Worm (Caenorhabditis elegans) whole organism, late embryonic: Measurements from ENCODE around the gene clk-2.

ENCODE experiments used
- K02D7.2 ChIP-seq: sonication (generic microtip); optimal IDR thresholded peaks from 2 replicates; lab custom pipeline; 2017; ENCODE audit warnings: mild to moderate bottlenecking, missing genetic modification characterization, missing compliant biosample characterization
- ama-1 ChIP-seq: fragments of 150-350 bp; optimal IDR thresholded peaks from 2 replicates; lab custom pipeline; 2014
- ceh-14 ChIP-seq: sonication (generic microtip); optimal IDR thresholded peaks from 2 replicates; lab custom pipeline; 2016; ENCODE audit warnings: missing genotype, missing genetic modification characterization, missing compliant biosample characterization
- ceh-18 ChIP-seq: sonication (generic microtip); optimal IDR thresholded peaks from 2 replicates; lab custom pipeline; 2016; ENCODE audit warnings: missing genetic modification characterization, missing compliant biosample characterization
- ceh-19 ChIP-seq: fragments of 200-800 bp; sonication (Bioruptor generic); optimal IDR thresholded peaks from 2 replicates; lab custom pipeline; 2018; ENCODE audit warnings: mild to moderate bottlenecking, missing genetic modification characterization, missing compliant biosample characterization
- ceh-45 ChIP-seq: fragments of 200-800 bp; sonication (Bioruptor generic); IDR thresholded peaks from 2 replicates; pipeline ENCODE4 v1.3.6; 2022; ENCODE audit warnings: missing genetic modification reagents, missing genetic modification characterization, missing compliant biosample characterization
- ceh-48 ChIP-seq: sonication (generic microtip); optimal IDR thresholded peaks from 2 replicates; lab custom pipeline; 2016; ENCODE audit warnings: missing genetic modification characterization, inconsistent platforms, missing compliant biosample characterization
- ceh-6 ChIP-seq: fragments of 200-800 bp; sonication (Bioruptor generic); optimal IDR thresholded peaks from 2 replicates; lab custom pipeline; 2018; ENCODE audit warnings: mild to moderate bottlenecking, missing genetic modification characterization, missing compliant biosample characterization
- ceh-9 ChIP-seq: sonication (generic microtip); optimal IDR thresholded peaks from 2 replicates; lab custom pipeline; 2016; ENCODE audit warnings: mild to moderate bottlenecking, missing genetic modification characterization, inconsistent platforms, missing compliant biosample characterization
- dve-1 ChIP-seq: sonication (generic microtip); optimal IDR thresholded peaks from 2 replicates; lab custom pipeline; 2017; ENCODE audit warnings: antibody characterized with exemption, mild to moderate bottlenecking, missing genetic modification characterization, missing compliant biosample characterization
- elt-4 ChIP-seq: sonication (generic microtip); optimal IDR thresholded peaks from 2 replicates; lab custom pipeline; 2016; ENCODE audit warnings: missing genetic modification characterization, missing compliant biosample characterization
- fax-1 ChIP-seq: sonication (generic microtip); optimal IDR thresholded peaks from 2 replicates; lab custom pipeline; 2016; ENCODE audit warnings: missing genotype, missing genetic modification characterization, missing compliant biosample characterization
- hlh-13 ChIP-seq: fragments of 200-800 bp; sonication (Bioruptor generic); optimal IDR thresholded peaks from 2 replicates; lab custom pipeline; 2018; ENCODE audit warnings: mild to moderate bottlenecking, missing genetic modification characterization, missing compliant biosample characterization
- hlh-15 ChIP-seq: sonication (generic microtip); optimal IDR thresholded peaks from 2 replicates; lab custom pipeline; 2016; ENCODE audit warnings: missing genetic modification characterization, missing compliant biosample characterization
- hlh-30 ChIP-seq: sonication (generic microtip); optimal IDR thresholded peaks from 2 replicates; lab custom pipeline; 2017; ENCODE audit warnings: antibody characterized with exemption, missing genetic modification characterization, missing compliant biosample characterization; ENCODE audit not compliant: insufficient read depth
- hlh-6 ChIP-seq: sonication (generic microtip); optimal IDR thresholded peaks from 2 replicates; lab custom pipeline; 2016; ENCODE audit warnings: missing genotype, missing genetic modification characterization, missing compliant biosample characterization
- hlh-8 ChIP-seq: sonication (generic microtip); optimal IDR thresholded peaks from 2 replicates; lab custom pipeline; 2016; ENCODE audit warnings: missing genotype, missing genetic modification characterization, missing compliant biosample characterization
- lim-6 ChIP-seq: sonication (generic microtip); optimal IDR thresholded peaks from 2 replicates; lab custom pipeline; 2016; ENCODE audit warnings: missing genetic modification characterization, missing compliant biosample characterization
- nfya-1 ChIP-seq: sonication (generic microtip); optimal IDR thresholded peaks from 2 replicates; lab custom pipeline; 2017; ENCODE audit warnings: missing genetic modification characterization, mild to moderate bottlenecking, missing compliant biosample characterization, antibody characterized with exemption, moderate library complexity
- nhr-11 ChIP-seq: fragments of 150-350 bp; optimal IDR thresholded peaks from 2 replicates; lab custom pipeline; 2014; ENCODE audit warnings: missing biosample characterization, missing genetic modification characterization
- nhr-232 ChIP-seq: sonication (generic microtip); optimal IDR thresholded peaks from 2 replicates; lab custom pipeline; 2016; ENCODE audit warnings: missing genetic modification characterization, missing compliant biosample characterization
- odd-2 ChIP-seq: sonication (generic microtip); optimal IDR thresholded peaks from 2 replicates; lab custom pipeline; 2017; ENCODE audit warnings: antibody characterized with exemption, mild to moderate bottlenecking, missing genetic modification characterization, missing compliant biosample characterization
- pat-9 ChIP-seq: fragments of 200-800 bp; sonication (Bioruptor generic); optimal IDR thresholded peaks from 2 replicates; lab custom pipeline; 2018; ENCODE audit warnings: mild to moderate bottlenecking, missing genetic modification characterization, moderate library complexity, missing compliant biosample characterization
- pqm-1 ChIP-seq: sonication (generic microtip); optimal IDR thresholded peaks from 2 replicates; lab custom pipeline; 2016; ENCODE audit warnings: missing genetic modification characterization, missing compliant biosample characterization
- pros-1 ChIP-seq: fragments of 150-350 bp; optimal IDR thresholded peaks from 2 replicates; lab custom pipeline; 2014; ENCODE audit warnings: missing biosample characterization, missing genetic modification reagents, missing genetic modification characterization
- ref-2 ChIP-seq: sonication (generic microtip); optimal IDR thresholded peaks from 2 replicates; lab custom pipeline; 2016; ENCODE audit warnings: missing genetic modification characterization, missing compliant biosample characterization
- rnt-1 ChIP-seq: sonication (generic microtip); optimal IDR thresholded peaks from 2 replicates; lab custom pipeline; 2016; ENCODE audit warnings: missing genetic modification characterization, missing compliant biosample characterization
- sox-4 ChIP-seq: sonication (generic microtip); optimal IDR thresholded peaks from 2 replicates; lab custom pipeline; 2017; ENCODE audit warnings: mild to moderate bottlenecking, missing genetic modification characterization, inconsistent platforms, missing compliant biosample characterization
- syd-9 ChIP-seq: sonication (generic microtip); optimal IDR thresholded peaks from 2 replicates; lab custom pipeline; 2016; ENCODE audit warnings: mild to moderate bottlenecking, missing genetic modification characterization, moderate library complexity, missing compliant biosample characterization
- tbx-2 ChIP-seq: sonication (generic microtip); optimal IDR thresholded peaks from 2 replicates; lab custom pipeline; 2016; ENCODE audit warnings: missing genetic modification characterization, missing compliant biosample characterization
- tbx-7 ChIP-seq: sonication (generic microtip); optimal IDR thresholded peaks from 2 replicates; lab custom pipeline; 2016; ENCODE audit warnings: missing genotype, missing genetic modification characterization, missing compliant biosample characterization
- ttx-3 ChIP-seq: sonication (generic microtip); optimal IDR thresholded peaks from 2 replicates; lab custom pipeline; 2016; ENCODE audit warnings: missing genetic modification reagents, missing genetic modification characterization, missing compliant biosample characterization
- unc-3 ChIP-seq, 2 experiments: fragments of 200-800 bp in 1 of 2; sonication (Bioruptor generic) in 1 of 2; sonication (generic microtip) in 1 of 2; conservative IDR thresholded peaks in 1 of 2; optimal IDR thresholded peaks in 1 of 2; 2 replicates each; pipeline versions ENCODE4 v1.3.6 to Lab custom; 2016 to 2022; ENCODE audit warnings: missing compliant biosample characterization in 2 of 2, missing genetic modification characterization in 2 of 2, missing genetic modification reagents in 1 of 2
- unc-42 ChIP-seq: sonication (generic microtip); optimal IDR thresholded peaks from 2 replicates; lab custom pipeline; 2016; ENCODE audit warnings: missing genotype, missing genetic modification characterization, missing compliant biosample characterization
- unc-55 ChIP-seq: sonication (generic microtip); optimal IDR thresholded peaks from 2 replicates; lab custom pipeline; 2017; ENCODE audit warnings: missing biosample characterization, missing genetic modification reagents, missing genetic modification characterization
- unc-86 ChIP-seq: sonication (generic microtip); optimal IDR thresholded peaks from 2 replicates; lab custom pipeline; 2016; ENCODE audit warnings: missing genetic modification characterization, missing compliant biosample characterization
- ztf-16 ChIP-seq: sonication (generic microtip); optimal IDR thresholded peaks from 2 replicates; lab custom pipeline; 2017; ENCODE audit warnings: missing genetic modification characterization, missing compliant biosample characterization

clk-2 gene

ce11 chrIII:7531385-7531784 is 13.1 kb upstream of the clk-2 start:
- TF ChIP-seq unc-55 (peak; percentile 80), pat-9 (tag; lab: Kevin White, UChicago) (no peak)

- TF ChIP-seq ceh-48 (tag; lab: Kevin White, UChicago) (no peak), elt-4 (tag; lab: Kevin White, UChicago) (no peak), rnt-1 (tag; lab: Kevin White, UChicago) (no peak)
Observed at ce11 chrIII:7530830-7531229, 12.5 kb upstream of the clk-2 start.

ce11 chrIII:7530108-7530507 is 11.8 kb upstream of the clk-2 start:
- TF ChIP-seq tbx-2 (tag; lab: Kevin White, UChicago) (no peak), unc-55 (peak; percentile 51)

ce11 chrIII:7526974-7527466 is 8.7 kb upstream of the clk-2 start:
- TF ChIP-seq ceh-19 (GFP tag; lab: Kevin White, UChicago) = no peak
- peak; percentile 47 for TF ChIP-seq nfya-1
- TF ChIP-seq unc-55 = peak; percentile 51
- TF ChIP-seq, all 69 proteins: peak for 2

ce11 chrIII:7524830-7525344 is 6.6 kb upstream of the clk-2 start:
- TF ChIP-seq hlh-15 (tag; lab: Kevin White, UChicago) = no peak
- TF ChIP-seq ref-2 (tag; lab: Kevin White, UChicago) = no peak
- no peak for TF ChIP-seq tbx-2 (tag; lab: Kevin White, UChicago)
- TF ChIP-seq nhr-11 (tag; lab: Kevin White, UChicago) = no peak
- no peak for TF ChIP-seq unc-42 (tag; lab: Kevin White, UChicago)
- no peak for TF ChIP-seq unc-86
- TF ChIP-seq hlh-6 (tag; lab: Kevin White, UChicago) = no peak
- no peak for TF ChIP-seq ztf-16
- no peak for TF ChIP-seq ceh-45 (GFP tag; lab: Robert Waterston, UW)
- no peak for TF ChIP-seq ceh-14
- TF ChIP-seq unc-3 (GFP tag; conservative IDR thresholded peaks at IDR 0.05; lab: Robert Waterston, UW) = no peak
- no peak for TF ChIP-seq unc-3 (tag; optimal IDR thresholded peaks at IDR 0.05; lab: Kevin White, UChicago)
- TF ChIP-seq pqm-1 (tag; lab: Kevin White, UChicago) = no peak
- no peak for TF ChIP-seq elt-4 (tag; lab: Kevin White, UChicago)

ce11 chrIII:7521163-7521562 is 2.8 kb upstream of the clk-2 start, which contains the start of gene lig-4:
Gene lig-4, plus strand, starts transcription at chrIII:7521463.
- no peak for TF ChIP-seq ceh-9 (tag; lab: Kevin White, UChicago)
- no peak for TF ChIP-seq pros-1 (tag; lab: Kevin White, UChicago)
- TF ChIP-seq elt-4 (tag; lab: Kevin White, UChicago) = no peak
- no peak for TF ChIP-seq hlh-8

- TF ChIP-seq ceh-14 = peak; percentile 84
- peak; percentile 89 for TF ChIP-seq fax-1 (tag; lab: Kevin White, UChicago)
- TF ChIP-seq ceh-6 = peak; percentile 46
- TF ChIP-seq hlh-8 = peak; percentile 94
- peak; percentile 56; the same call in 1 of the 2 replicates for TF ChIP-seq unc-3 (GFP tag; conservative IDR thresholded peaks at IDR 0.05; lab: Robert Waterston, UW)
- TF ChIP-seq unc-3 (tag; optimal IDR thresholded peaks at IDR 0.05; lab: Kevin White, UChicago) = peak; percentile 74
- peak; percentile 34 for TF ChIP-seq ceh-48 (tag; lab: Kevin White, UChicago)
- peak; percentile 98 for TF ChIP-seq tbx-2 (tag; lab: Kevin White, UChicago)
- no peak for TF ChIP-seq pat-9 (tag; lab: Kevin White, UChicago)
- peak; percentile 84 for TF ChIP-seq hlh-6 (tag; lab: Kevin White, UChicago)
- TF ChIP-seq hlh-13 (GFP tag; lab: Kevin White, UChicago) = peak; percentile 34
- TF ChIP-seq ttx-3 (tag; lab: Kevin White, UChicago) = no peak
- TF ChIP-seq ceh-18 = peak; percentile 69
- peak; percentile 72 for TF ChIP-seq unc-42 (tag; lab: Kevin White, UChicago)
- TF ChIP-seq ama-1 (lab: Kevin White, UChicago) = no peak
- TF ChIP-seq nhr-232 (tag; lab: Kevin White, UChicago) = no peak
- TF ChIP-seq pqm-1 (tag; lab: Kevin White, UChicago) = peak; percentile 69
- TF ChIP-seq odd-2 (tag; lab: Kevin White, UChicago) = no peak
- TF ChIP-seq tbx-7 (tag; lab: Kevin White, UChicago) = peak; percentile 100
- TF ChIP-seq K02D7.2 (tag; lab: Kevin White, UChicago) = no peak
- peak; percentile 94 for TF ChIP-seq lim-6 (tag; lab: Kevin White, UChicago)
- TF ChIP-seq hlh-30 (tag; lab: Kevin White, UChicago) = no peak
- no peak for TF ChIP-seq dve-1 (tag; lab: Kevin White, UChicago)
- no peak for TF ChIP-seq pros-1 (tag; lab: Kevin White, UChicago)
- no peak for TF ChIP-seq ceh-9 (tag; lab: Kevin White, UChicago)
- TF ChIP-seq syd-9 (tag; lab: Kevin White, UChicago) = peak; percentile 60
- TF ChIP-seq nfya-1 = peak; percentile 57
- no peak for TF ChIP-seq sox-4 (tag; lab: Kevin White, UChicago)
- TF ChIP-seq nhr-11 (tag; lab: Kevin White, UChicago) = no peak
Observed at ce11 chrIII:7520672-7521071, 2.3 kb upstream of the clk-2 start, which contains the start of the genes cux-7 and C07H6.2. Gene cux-7, minus strand, starts transcription at chrIII:7520845. Gene C07H6.2, plus strand, starts transcription at chrIII:7521009.
